Fruit fly (Drosophila melanogaster): ENCODE measurements around the gene Dic2.

dm6 chr3R:20549017-20549854 is 48.0 kb upstream of the Dic2 start:
- TF ChIP-seq toe (GFP tag; optimal IDR thresholded peaks at IDR 0.05) (peak; percentile 36), CG33017 (tag; optimal IDR thresholded peaks at IDR 0.05) (peak; percentile 60), kay (GFP tag; ENCODE audit: borderline replicate concordance) (peak; percentile 64), cnc (optimal IDR thresholded peaks at IDR 0.05) (no peak), Crg-1 (GFP tag; optimal IDR thresholded peaks at IDR 0.05) (no peak), CG12768 (GFP tag; optimal IDR thresholded peaks at IDR 0.05) (peak; percentile 63), Hr96 (GFP tag; optimal IDR thresholded peaks at IDR 0.05) (no peak), tj (GFP tag; optimal IDR thresholded peaks at IDR 0.05) (no peak), ovo (GFP tag; optimal IDR thresholded peaks at IDR 0.05) (peak; percentile 29)
